Fruit fly (Drosophila melanogaster) whole organism, pupa: ENCODE results near the gene CG33271.
A peak's percentile ranks its signal among the peaks of the same experiment; 100 is the strongest.

ENCODE experiments used
- CG10348 ChIP-seq: fragments of 200-800 bp; sonication (Bioruptor generic); IDR thresholded peaks from 2 replicates; pipeline ENCODE4 v1.3.6; 2022; ENCODE audit warnings: missing biosample characterization, missing genetic modification characterization
- CG12605 ChIP-seq: fragments of 200-800 bp; sonication (Bioruptor generic); IDR thresholded peaks from 2 replicates; pipeline ENCODE4 v1.3.6; 2022; ENCODE audit warnings: missing biosample characterization, missing genetic modification characterization
- CG13204 ChIP-seq: fragments of 200-800 bp; sonication (Bioruptor generic); optimal IDR thresholded peaks from 2 replicates; lab custom pipeline; 2018; ENCODE audit warnings: missing biosample characterization, mild to moderate bottlenecking, missing genetic modification characterization, moderate library complexity
- CG14655 ChIP-seq: fragments of 200-800 bp; sonication (Bioruptor generic); optimal IDR thresholded peaks from 3 replicates; lab custom pipeline; 2017; ENCODE audit warnings: mild to moderate bottlenecking, missing biosample characterization, missing genetic modification reagents, missing genetic modification characterization
- CG15710 ChIP-seq: fragments of 200-800 bp; sonication (Bioruptor generic); optimal IDR thresholded peaks from 2 replicates; lab custom pipeline; 2018; ENCODE audit warnings: missing biosample characterization, mild to moderate bottlenecking, missing genetic modification characterization, moderate library complexity
- CG17806 ChIP-seq: fragments of 200-800 bp; sonication (Bioruptor generic); optimal IDR thresholded peaks from 2 replicates; lab custom pipeline; 2018; ENCODE audit warnings: missing biosample characterization, mild to moderate bottlenecking, missing genetic modification characterization, moderate library complexity
- CG32121 ChIP-seq: fragments of 200-800 bp; sonication (Bioruptor generic); IDR thresholded peaks from 2 replicates; pipeline ENCODE4 v1.3.6; 2022; ENCODE audit warnings: missing biosample characterization, missing genetic modification characterization
- CG34367 ChIP-seq: fragments of 200-800 bp; sonication (Bioruptor generic); optimal IDR thresholded peaks from 2 replicates; lab custom pipeline; 2018; ENCODE audit warnings: missing biosample characterization, mild to moderate bottlenecking, missing genetic modification characterization
- CG4496 ChIP-seq: fragments of 200-800 bp; sonication (Bioruptor generic); IDR thresholded peaks from 3 replicates; pipeline ENCODE4 v1.3.6; 2022; ENCODE audit warnings: missing biosample characterization, missing genetic modification characterization
- CG8159 ChIP-seq: fragments of 200-800 bp; sonication (Bioruptor generic); optimal IDR thresholded peaks from 3 replicates; lab custom pipeline; 2018; ENCODE audit warnings: missing biosample characterization, mild to moderate bottlenecking, missing genetic modification characterization, moderate library complexity
- CG8301 ChIP-seq: fragments of 200-800 bp; sonication (Bioruptor generic); optimal IDR thresholded peaks from 2 replicates; lab custom pipeline; 2018; ENCODE audit warnings: missing biosample characterization, mild to moderate bottlenecking, missing genetic modification characterization
- CG9948 ChIP-seq: fragments of 200-800 bp; sonication (Bioruptor generic); optimal IDR thresholded peaks from 2 replicates; lab custom pipeline; 2018; ENCODE audit warnings: missing biosample characterization, mild to moderate bottlenecking, missing genetic modification characterization, moderate library complexity
- D1 ChIP-seq: fragments of 200-800 bp; sonication (Bioruptor generic); optimal IDR thresholded peaks from 2 replicates; lab custom pipeline; 2018; ENCODE audit warnings: missing biosample characterization, mild to moderate bottlenecking, missing genetic modification characterization, moderate library complexity
- EcR ChIP-seq: fragments of 200-800 bp; sonication (Bioruptor generic); optimal IDR thresholded peaks from 3 replicates; lab custom pipeline; 2019; ENCODE audit warnings: missing biosample characterization, missing genetic modification characterization, mild to moderate bottlenecking, moderate library complexity, missing genetic modification reagents
- Ets98B ChIP-seq: fragments of 200-800 bp; sonication (Bioruptor generic); IDR thresholded peaks from 2 replicates; pipeline ENCODE4 v1.3.6; 2022; ENCODE audit warnings: missing biosample characterization, missing genetic modification characterization
- Pif1A ChIP-seq: fragments of 200-800 bp; sonication (Bioruptor generic); optimal IDR thresholded peaks from 3 replicates; lab custom pipeline; 2016; ENCODE audit warnings: missing biosample characterization, missing genetic modification characterization
- Pif1B ChIP-seq: fragments of 200-800 bp; sonication (Bioruptor generic); optimal IDR thresholded peaks from 3 replicates; lab custom pipeline; 2016; ENCODE audit warnings: missing biosample characterization, missing genetic modification characterization
- Snoo ChIP-seq: fragments of 200-800 bp; sonication (Bioruptor generic); optimal IDR thresholded peaks from 3 replicates; lab custom pipeline; 2017; ENCODE audit warnings: missing biosample characterization, mild to moderate bottlenecking, missing genetic modification characterization, inconsistent platforms
- fd96Ca ChIP-seq: fragments of 200-800 bp; sonication (Bioruptor generic); IDR thresholded peaks from 3 replicates; pipeline ENCODE4 v1.3.6; 2022; ENCODE audit warnings: missing biosample characterization, missing genetic modification characterization
- gl ChIP-seq: fragments of 200-800 bp; sonication (Bioruptor generic); optimal IDR thresholded peaks from 2 replicates; lab custom pipeline; 2018; ENCODE audit warnings: missing biosample characterization, mild to moderate bottlenecking, missing genetic modification characterization
- rn ChIP-seq: fragments of 200-800 bp; sonication (Bioruptor generic); IDR thresholded peaks from 2 replicates; pipeline ENCODE4 v1.3.6; 2022; ENCODE audit warnings: missing biosample characterization, missing genetic modification characterization

CG33271 gene

dm6 chr3L:11563972-11564533 lies 13.2 kb downstream of the CG33271 start, which contains the start of the genes CG46412 and CG33267:
Gene CG46412 (minus strand): TSS chr3L:11564072.
Gene CG33267 (plus strand): TSS chr3L:11564483.
- no peak for TF ChIP-seq EcR (GFP tag; lab: Kevin White, UChicago)
- TF ChIP-seq CG17806 (tag; lab: Kevin White, UChicago): no peak
- TF ChIP-seq CG34367 (tag; lab: Kevin White, UChicago): no peak
- no peak for TF ChIP-seq Pif1A (GFP tag; lab: Kevin White, UChicago)
- TF ChIP-seq fd96Ca: no peak
- no peak for TF ChIP-seq CG12605 (GFP tag; lab: Robert Waterston, UW)
- TF ChIP-seq Ets98B (GFP tag; lab: Robert Waterston, UW): no peak
- no peak for TF ChIP-seq CG15710 (tag; lab: Kevin White, UChicago)
- TF ChIP-seq CG4496 (GFP tag; lab: Robert Waterston, UW): no peak
- no peak for TF ChIP-seq CG32121 (GFP tag; lab: Robert Waterston, UW)
- TF ChIP-seq CG9948 (tag; lab: Kevin White, UChicago): no peak
- no peak for TF ChIP-seq CG10348 (GFP tag; lab: Robert Waterston, UW)
- no peak for TF ChIP-seq rn
- TF ChIP-seq D1: no peak
- no peak for TF ChIP-seq Pif1B (GFP tag; lab: Kevin White, UChicago)
- TF ChIP-seq CG8159: no peak
- no peak for TF ChIP-seq CG14655 (GFP tag; lab: Kevin White, UChicago)

- peak; percentile 87 for TF ChIP-seq Ets98B (GFP tag; lab: Robert Waterston, UW)
- TF ChIP-seq EcR (GFP tag; lab: Kevin White, UChicago): peak; percentile 17
- TF ChIP-seq CG4496 (GFP tag; lab: Robert Waterston, UW): peak; percentile 87
- peak; percentile 71 for TF ChIP-seq rn
- peak; percentile 84 for TF ChIP-seq CG14655 (GFP tag; lab: Kevin White, UChicago)
- peak; percentile 86; the same call in 1 of the 2 replicates for TF ChIP-seq CG32121 (GFP tag; lab: Robert Waterston, UW)
- TF ChIP-seq fd96Ca: peak; percentile 90
- peak; percentile 50; the same call in 1 of the 2 replicates for TF ChIP-seq CG10348 (GFP tag; lab: Robert Waterston, UW)
- peak; percentile 81 for TF ChIP-seq CG12605 (GFP tag; lab: Robert Waterston, UW)
- TF ChIP-seq CG17806 (tag; lab: Kevin White, UChicago): peak; percentile 87
- peak; percentile 81 for TF ChIP-seq CG15710 (tag; lab: Kevin White, UChicago)
- peak; percentile 13 for TF ChIP-seq gl (tag; lab: Kevin White, UChicago)
- peak; percentile 88 for TF ChIP-seq Pif1A (GFP tag; lab: Kevin White, UChicago)
- TF ChIP-seq Snoo (tag; lab: Kevin White, UChicago): peak; percentile 81
- TF ChIP-seq D1: peak; percentile 85
- TF ChIP-seq Pif1B (GFP tag; lab: Kevin White, UChicago): peak; percentile 87
- TF ChIP-seq CG13204: no peak
- peak; percentile 80 for TF ChIP-seq CG34367 (tag; lab: Kevin White, UChicago)
- peak; percentile 75 for TF ChIP-seq CG9948 (tag; lab: Kevin White, UChicago)
- TF ChIP-seq CG8301 (tag; lab: Kevin White, UChicago): peak; percentile 80
- peak; percentile 81 for TF ChIP-seq CG8159
Measured at dm6 chr3L:11561946-11562760, 15.1 kb downstream of the CG33271 start, which contains the start of the genes CG7394 and Mob2. Gene CG7394 (plus strand): TSS chr3L:11561996. Gene Mob2 (minus strand): TSS chr3L:11562233.

- TF ChIP-seq Snoo (tag; lab: Kevin White, UChicago): no peak
- peak; percentile 97 for TF ChIP-seq EcR (GFP tag; lab: Kevin White, UChicago)
- 0 out of 3 replicates have a peak, but pooled peaks have one; percentile 9 for TF ChIP-seq CG4496 (GFP tag; lab: Robert Waterston, UW)
- TF ChIP-seq CG13204: peak; percentile 60
Measured at dm6 chr3L:11560885-11561284, 16.4 kb downstream of the CG33271 start.

dm6 chr3L:11557209-11557608 lies 20.1 kb downstream of the CG33271 start:
- TF ChIP-seq CG8159 (peak; percentile 9), EcR (GFP tag; lab: Kevin White, UChicago) (peak; percentile 6), CG17806 (tag; lab: Kevin White, UChicago) (peak; percentile 21), CG10348 (GFP tag; lab: Robert Waterston, UW) (no peak), CG13204 (peak; percentile 73), D1 (no peak), CG15710 (tag; lab: Kevin White, UChicago) (no peak), Pif1A (GFP tag; lab: Kevin White, UChicago) (peak; percentile 50), Ets98B (GFP tag; lab: Robert Waterston, UW) (peak; percentile 76), Pif1B (GFP tag; lab: Kevin White, UChicago) (peak; percentile 6), CG12605 (GFP tag; lab: Robert Waterston, UW) (peak; percentile 84), rn (no peak), CG4496 (GFP tag; lab: Robert Waterston, UW) (peak; percentile 74), CG8301 (tag; lab: Kevin White, UChicago) (peak; percentile 73), CG9948 (tag; lab: Kevin White, UChicago) (peak; percentile 9), CG34367 (tag; lab: Kevin White, UChicago) (peak; percentile 33), Snoo (tag; lab: Kevin White, UChicago) (no peak), gl (tag; lab: Kevin White, UChicago) (peak; percentile 89), fd96Ca (peak; percentile 78), CG14655 (GFP tag; lab: Kevin White, UChicago) (peak; percentile 77), CG32121 (GFP tag; lab: Robert Waterston, UW) (peak; percentile 26; the same call in 1 of the 2 replicates)

- TF ChIP-seq gl (tag; lab: Kevin White, UChicago): no peak
- peak; percentile 8 for TF ChIP-seq CG9948 (tag; lab: Kevin White, UChicago)
Measured at dm6 chr3L:11556637-11557036, 20.7 kb downstream of the CG33271 start.
